Fruit fly (Drosophila melanogaster) whole organism, adult: ENCODE data around the gene Glut1.

ENCODE experiments used
- CG11617 ChIP-seq: fragments of 200-800 bp; sonication (Bioruptor generic); optimal IDR thresholded peaks from 2 replicates; lab custom pipeline; 2017; ENCODE audit warnings: mild to moderate bottlenecking, missing biosample characterization, missing genetic modification reagents, missing genetic modification characterization
- CG12768 ChIP-seq: fragments of 200-800 bp; sonication (Bioruptor generic); optimal IDR thresholded peaks from 2 replicates; lab custom pipeline; 2017; ENCODE audit warnings: missing biosample characterization, missing genetic modification characterization, mild to moderate bottlenecking, moderate library complexity, missing genetic modification reagents
- CG14711 ChIP-seq: fragments of 200-800 bp; sonication (Bioruptor generic); optimal IDR thresholded peaks from 2 replicates; lab custom pipeline; 2018; ENCODE audit warnings: missing biosample characterization, mild to moderate bottlenecking, missing genetic modification characterization, moderate library complexity
- CG1620 ChIP-seq: fragments of 200-800 bp; sonication (Bioruptor generic); optimal IDR thresholded peaks from 2 replicates; lab custom pipeline; 2016; ENCODE audit warnings: missing biosample characterization, missing genetic modification characterization
- CG33017 ChIP-seq: fragments of 200-800 bp; sonication (Bioruptor generic); optimal IDR thresholded peaks from 2 replicates; lab custom pipeline; 2018; ENCODE audit warnings: missing biosample characterization, mild to moderate bottlenecking, missing genetic modification characterization, moderate library complexity
- CG5204 ChIP-seq: fragments of 200-800 bp; sonication (Bioruptor generic); optimal IDR thresholded peaks from 2 replicates; lab custom pipeline; 2016; ENCODE audit warnings: missing biosample characterization, missing genetic modification characterization
- CG7045 ChIP-seq: fragments of 200-800 bp; sonication (Bioruptor generic); optimal IDR thresholded peaks from 2 replicates; lab custom pipeline; 2017; ENCODE audit warnings: missing biosample characterization, mild to moderate bottlenecking, missing genetic modification characterization
- CG7101 ChIP-seq: fragments of 200-800 bp; sonication (Bioruptor generic); optimal IDR thresholded peaks from 2 replicates; lab custom pipeline; 2018; ENCODE audit warnings: missing biosample characterization, mild to moderate bottlenecking, missing genetic modification characterization, moderate library complexity
- Clk ChIP-seq: fragments of 200-800 bp; sonication (Bioruptor generic); optimal IDR thresholded peaks from 2 replicates; lab custom pipeline; 2017; ENCODE audit warnings: missing biosample characterization, missing genetic modification characterization
- Crg-1 ChIP-seq: fragments of 200-800 bp; sonication (Bioruptor generic); optimal IDR thresholded peaks from 2 replicates; lab custom pipeline; 2016; ENCODE audit warnings: missing biosample characterization, missing genetic modification characterization
- Hr96 ChIP-seq: fragments of 200-800 bp; sonication (Bioruptor generic); optimal IDR thresholded peaks from 2 replicates; lab custom pipeline; 2016; ENCODE audit warnings: missing biosample characterization, missing genetic modification characterization
- Mnt ChIP-seq: fragments of 200-800 bp; sonication (Bioruptor generic); optimal IDR thresholded peaks from 2 replicates; lab custom pipeline; 2016; ENCODE audit warnings: missing biosample characterization, mild to moderate bottlenecking, missing genetic modification characterization
- bab1 ChIP-seq: fragments of 200-800 bp; sonication (Bioruptor generic); optimal IDR thresholded peaks from 3 replicates; lab custom pipeline; 2019; ENCODE audit warnings: missing biosample characterization, mild to moderate bottlenecking, missing genetic modification characterization, moderate library complexity
- cic ChIP-seq: fragments of 200-800 bp; sonication (Bioruptor generic); optimal IDR thresholded peaks from 2 replicates; lab custom pipeline; 2017; ENCODE audit warnings: missing biosample characterization, mild to moderate bottlenecking, missing genetic modification characterization, moderate library complexity
- cnc ChIP-seq, 2 experiments: fragments of >200 bp; optimal IDR thresholded peaks; 2 replicates each; lab custom pipeline; 2017
- kay ChIP-seq: fragments of 200-800 bp; sonication (Bioruptor generic); peaks from one replicate; lab custom pipeline; 2016; ENCODE audit warnings: missing biosample characterization, missing genetic modification characterization, borderline replicate concordance
- ovo ChIP-seq: fragments of 200-800 bp; sonication (Bioruptor generic); optimal IDR thresholded peaks from 2 replicates; lab custom pipeline; 2016; ENCODE audit warnings: missing biosample characterization, missing genetic modification characterization
- pad ChIP-seq: fragments of 200-800 bp; sonication (Bioruptor generic); optimal IDR thresholded peaks from 3 replicates; lab custom pipeline; 2017; ENCODE audit warnings: missing biosample characterization, missing genetic modification characterization, mild to moderate bottlenecking, moderate library complexity, missing genetic modification reagents
- tj ChIP-seq: fragments of 200-800 bp; sonication (Bioruptor generic); optimal IDR thresholded peaks from 3 replicates; lab custom pipeline; 2017; ENCODE audit warnings: missing biosample characterization, mild to moderate bottlenecking, missing genetic modification characterization, moderate library complexity
- toe ChIP-seq: fragments of 200-800 bp; sonication (Bioruptor generic); optimal IDR thresholded peaks from 2 replicates; lab custom pipeline; 2016; ENCODE audit warnings: missing biosample characterization, missing genetic modification characterization

Glut1 gene

DNA sequence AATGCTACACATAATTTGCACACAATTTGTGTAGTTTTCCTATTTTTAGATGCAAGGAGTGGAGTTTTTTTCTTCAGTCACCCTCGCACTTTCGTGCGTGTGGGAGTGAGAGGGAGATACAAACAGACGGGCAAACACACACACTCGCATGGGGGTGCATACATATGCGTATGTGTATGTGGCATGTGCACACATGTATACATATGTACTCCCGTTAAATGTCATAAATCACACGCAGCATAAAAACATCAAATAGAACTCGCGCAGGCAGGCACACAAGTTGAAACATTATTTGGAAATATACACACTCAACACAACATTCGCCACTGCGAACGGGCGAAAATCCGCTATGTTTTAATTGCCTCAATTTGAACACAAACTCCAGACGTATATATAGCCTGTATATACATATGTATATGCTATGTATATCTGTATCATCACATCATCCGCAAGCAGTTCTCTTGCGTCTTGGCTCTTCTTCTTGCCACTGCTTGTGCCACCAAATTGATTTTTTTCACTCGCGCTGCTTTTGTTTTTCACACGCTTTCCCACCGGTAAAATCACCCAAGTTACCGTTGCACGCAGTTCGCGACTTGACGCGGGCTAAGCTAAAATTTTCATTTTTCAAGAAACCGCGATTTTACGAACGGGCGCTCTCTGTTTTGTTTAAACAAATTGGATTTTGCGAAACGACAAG, 120.5 kb downstream of the Glut1 start, which contains the start of the genes CG9205 and trio:
Gene CG9205, plus strand, starts transcription at position 508 of the 697 bp plus-strand sequence.
Gene trio, minus strand, starts transcription at position 686 of the 697 bp plus-strand sequence.
- TF ChIP-seq tj (peak; percentile 10), CG33017 (no peak)

DNA sequence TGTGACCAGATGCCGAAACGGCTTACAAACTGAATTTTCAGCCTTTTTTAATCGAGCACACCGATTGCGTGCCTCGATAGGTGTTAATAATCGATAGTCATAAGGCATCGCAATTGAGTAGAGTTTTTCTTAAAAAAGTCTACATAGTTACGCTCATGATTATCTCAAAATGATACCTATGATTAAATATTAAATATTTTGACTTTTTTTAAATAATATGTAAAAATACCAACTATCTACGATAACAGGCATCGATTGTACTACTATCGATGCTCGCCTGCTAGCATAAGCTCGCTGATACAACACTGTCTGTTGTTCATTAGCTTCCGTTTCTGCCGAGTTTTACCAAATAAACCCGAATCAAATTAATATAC, 121.0 kb downstream of the Glut1 start:
- TF ChIP-seq toe (GFP tag; lab: Kevin White, UChicago) (no peak), CG14711 (tag; lab: Kevin White, UChicago) (peak; percentile 5), Mnt (GFP tag; lab: Kevin White, UChicago) (no peak), cic (GFP tag; lab: Kevin White, UChicago) (no peak), CG33017 (no peak), Hr96 (GFP tag; lab: Kevin White, UChicago) (no peak), kay (no peak), Crg-1 (GFP tag; lab: Kevin White, UChicago) (no peak), CG11617 (GFP tag; lab: Kevin White, UChicago) (no peak), CG7101 (tag; lab: Kevin White, UChicago) (peak; percentile 60), CG7045 (GFP tag; lab: Kevin White, UChicago) (peak; percentile 4), bab1 (GFP tag; lab: Kevin White, UChicago) (peak; percentile 79), CG1620 (peak; percentile 5), cnc (optimal IDR thresholded peaks at IDR 0.05; lab: Kevin White, UChicago) (no peak), Clk (no peak), pad (GFP tag; lab: Kevin White, UChicago) (peak; percentile 38), CG5204 (GFP tag; lab: Kevin White, UChicago) (no peak), ovo (GFP tag; lab: Kevin White, UChicago) (no peak), tj (no peak), CG12768 (no peak)

DNA sequence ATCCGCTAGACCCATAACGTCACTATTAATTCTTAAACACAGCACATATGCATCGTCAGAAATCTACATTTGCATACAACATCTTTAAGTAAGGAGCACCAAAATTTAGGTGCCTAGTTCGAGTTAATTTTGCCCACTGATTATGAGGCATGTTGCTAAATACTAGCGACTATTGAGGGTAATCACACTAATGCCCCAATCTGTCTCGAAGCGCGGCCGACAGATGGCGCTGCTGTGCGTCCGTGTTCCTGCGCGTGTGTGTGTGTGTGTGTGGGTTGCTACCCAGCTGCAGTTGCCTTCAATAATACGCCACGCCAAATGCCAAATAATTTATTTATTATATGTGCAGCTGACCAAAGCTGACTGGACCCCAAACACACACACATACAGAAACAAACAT, 127.5 kb downstream of the Glut1 start:
- no peak for TF ChIP-seq CG7101 (tag; lab: Kevin White, UChicago)
- no peak for TF ChIP-seq CG14711 (tag; lab: Kevin White, UChicago)
- no peak for TF ChIP-seq Crg-1 (GFP tag; lab: Kevin White, UChicago)
- TF ChIP-seq bab1 (GFP tag; lab: Kevin White, UChicago), result no peak
- no peak for TF ChIP-seq CG1620
- no peak for TF ChIP-seq pad (GFP tag; lab: Kevin White, UChicago)
